Worm (Caenorhabditis elegans) whole organism, L4 larva: ENCODE measurements around the gene Y70C5A.3.

Experiments used
- ceh-28 ChIP-seq: fragments of 150-350 bp; optimal IDR thresholded peaks from 2 replicates; lab custom pipeline; 2014; ENCODE audit warnings: missing biosample characterization, missing genetic modification reagents, missing genetic modification characterization
- cey-2 ChIP-seq: sonication (generic microtip); optimal IDR thresholded peaks from 3 replicates; lab custom pipeline; 2017; ENCODE audit warnings: missing genetic modification characterization, mild to moderate bottlenecking, missing compliant biosample characterization, antibody characterized with exemption, borderline replicate concordance; ENCODE audit not compliant: insufficient read depth
- skn-1 ChIP-seq: fragments of 150-350 bp; optimal IDR thresholded peaks from 2 replicates; lab custom pipeline; 2014; ENCODE audit warnings: missing biosample characterization, missing genetic modification characterization

DNA sequence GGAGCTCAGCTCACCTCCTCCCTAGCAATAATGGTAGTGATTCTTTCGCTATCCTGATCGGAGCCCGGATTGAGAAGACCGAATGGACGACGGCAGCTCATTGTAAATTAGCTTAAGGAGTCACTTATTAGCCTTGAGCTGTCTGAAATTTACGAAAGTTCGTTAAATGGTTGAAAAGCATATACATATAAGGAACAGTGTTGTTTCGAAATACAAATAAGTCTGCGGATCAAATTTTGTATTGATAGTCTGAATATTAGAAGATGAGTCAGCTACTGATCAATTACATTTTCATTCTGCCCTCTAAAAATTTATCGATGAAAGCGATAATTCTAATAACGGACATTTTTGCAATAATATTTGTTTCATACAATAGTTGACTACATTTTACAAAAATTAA lies 45.9 kb upstream of the Y70C5A.3 start, which contains the start of gene F14F8.14:
- TF ChIP-seq cey-2 (tag; lab: Kevin White, UChicago) (no peak), ceh-28 (no peak), skn-1 (tag; lab: Kevin White, UChicago) (no peak)
